Worm (Caenorhabditis elegans): ENCODE results near the gene F46B3.16.

ce11 chrV:20618632-20619031, 15.8 kb upstream of the F46B3.16 start, which contains the start of gene F46B3.7:
- no peak for TF ChIP-seq unc-62 (GFP tag; optimal IDR thresholded peaks at IDR 0.05)
- TF ChIP-seq ama-1 (optimal IDR thresholded peaks at IDR 0.05): no peak
- TF ChIP-seq elt-3 (tag; optimal IDR thresholded peaks at IDR 0.05): no peak
- no peak for TF ChIP-seq nhr-6 (tag; optimal IDR thresholded peaks at IDR 0.05)
- no peak for TF ChIP-seq nhr-129 (tag; optimal IDR thresholded peaks at IDR 0.05)
- no peak for TF ChIP-seq fos-1 (tag; optimal IDR thresholded peaks at IDR 0.05)
- TF ChIP-seq dmd-4 (tag; optimal IDR thresholded peaks at IDR 0.05): no peak
- no peak for TF ChIP-seq nhr-11 (tag; optimal IDR thresholded peaks at IDR 0.05)
- no peak for TF ChIP-seq ceh-82 (tag; optimal IDR thresholded peaks at IDR 0.05)
- no peak for TF ChIP-seq crh-2 (tag; optimal IDR thresholded peaks at IDR 0.05)
- TF ChIP-seq unc-55 (GFP tag; optimal IDR thresholded peaks at IDR 0.05): no peak
- TF ChIP-seq unc-39 (tag; optimal IDR thresholded peaks at IDR 0.05): no peak
- TF ChIP-seq nhr-23 (tag; optimal IDR thresholded peaks at IDR 0.05): no peak
- no peak for TF ChIP-seq skn-1 (tag; optimal IDR thresholded peaks at IDR 0.05)

Measured in whole organism, L2 larva.